Worm (Caenorhabditis elegans) whole organism, late embryonic: ENCODE measurements around the gene fat-3.

Experiments used
- C38D4.7 ChIP-seq: fragments of 200-800 bp; sonication (Bioruptor generic); optimal IDR thresholded peaks from 2 replicates; lab custom pipeline; 2018; ENCODE audit warnings: mild to moderate bottlenecking, missing genetic modification characterization, moderate library complexity, missing compliant biosample characterization
- F13H6.1 ChIP-seq: sonication (generic microtip); optimal IDR thresholded peaks from 2 replicates; lab custom pipeline; 2016; ENCODE audit warnings: missing genetic modification characterization, missing compliant biosample characterization
- K09A11.1 ChIP-seq: sonication (generic microtip); optimal IDR thresholded peaks from 2 replicates; lab custom pipeline; 2017; ENCODE audit warnings: antibody characterized with exemption, mild to moderate bottlenecking, missing genetic modification characterization, missing compliant biosample characterization; ENCODE audit not compliant: insufficient read depth
- T23F11.4 ChIP-seq: fragments of 200-800 bp; sonication (Bioruptor generic); optimal IDR thresholded peaks from 2 replicates; lab custom pipeline; 2018; ENCODE audit warnings: mild to moderate bottlenecking, missing genetic modification characterization, missing compliant biosample characterization
- Y22D7AL.16 ChIP-seq: sonication (generic microtip); optimal IDR thresholded peaks from 2 replicates; lab custom pipeline; 2016; ENCODE audit warnings: missing genetic modification characterization, missing compliant biosample characterization
- ceh-2 ChIP-seq: sonication (generic microtip); optimal IDR thresholded peaks from 2 replicates; lab custom pipeline; 2016; ENCODE audit warnings: missing genotype, missing genetic modification characterization, missing compliant biosample characterization
- ceh-22 ChIP-seq: sonication (generic microtip); optimal IDR thresholded peaks from 2 replicates; lab custom pipeline; 2017; ENCODE audit warnings: missing biosample characterization, missing genetic modification characterization
- ceh-24 ChIP-seq: sonication (generic microtip); optimal IDR thresholded peaks from 2 replicates; lab custom pipeline; 2016; ENCODE audit warnings: mild to moderate bottlenecking, missing genetic modification characterization, missing compliant biosample characterization
- ceh-48 ChIP-seq: sonication (generic microtip); optimal IDR thresholded peaks from 2 replicates; lab custom pipeline; 2016; ENCODE audit warnings: missing genetic modification characterization, inconsistent platforms, missing compliant biosample characterization
- ceh-6 ChIP-seq: fragments of 200-800 bp; sonication (Bioruptor generic); optimal IDR thresholded peaks from 2 replicates; lab custom pipeline; 2018; ENCODE audit warnings: mild to moderate bottlenecking, missing genetic modification characterization, missing compliant biosample characterization
- ceh-9 ChIP-seq: sonication (generic microtip); optimal IDR thresholded peaks from 2 replicates; lab custom pipeline; 2016; ENCODE audit warnings: mild to moderate bottlenecking, missing genetic modification characterization, inconsistent platforms, missing compliant biosample characterization
- che-1 ChIP-seq: sonication (generic microtip); optimal IDR thresholded peaks from 2 replicates; lab custom pipeline; 2016; ENCODE audit warnings: mild to moderate bottlenecking, missing genetic modification characterization, missing compliant biosample characterization
- dmd-4 ChIP-seq: sonication (generic microtip); optimal IDR thresholded peaks from 2 replicates; lab custom pipeline; 2016; ENCODE audit warnings: borderline replicate concordance, missing genetic modification characterization, missing compliant biosample characterization
- elt-2 ChIP-seq: sonication (generic microtip); optimal IDR thresholded peaks from 2 replicates; lab custom pipeline; 2016; ENCODE audit warnings: missing genetic modification reagents, missing genetic modification characterization, missing compliant biosample characterization
- fax-1 ChIP-seq: sonication (generic microtip); optimal IDR thresholded peaks from 2 replicates; lab custom pipeline; 2016; ENCODE audit warnings: missing genotype, missing genetic modification characterization, missing compliant biosample characterization
- gmeb-2 ChIP-seq: sonication (generic microtip); optimal IDR thresholded peaks from 2 replicates; lab custom pipeline; 2016; ENCODE audit warnings: missing genetic modification characterization, inconsistent platforms, missing compliant biosample characterization
- hlh-13 ChIP-seq: fragments of 200-800 bp; sonication (Bioruptor generic); optimal IDR thresholded peaks from 2 replicates; lab custom pipeline; 2018; ENCODE audit warnings: mild to moderate bottlenecking, missing genetic modification characterization, missing compliant biosample characterization
- hlh-15 ChIP-seq: sonication (generic microtip); optimal IDR thresholded peaks from 2 replicates; lab custom pipeline; 2016; ENCODE audit warnings: missing genetic modification characterization, missing compliant biosample characterization
- hlh-6 ChIP-seq: sonication (generic microtip); optimal IDR thresholded peaks from 2 replicates; lab custom pipeline; 2016; ENCODE audit warnings: missing genotype, missing genetic modification characterization, missing compliant biosample characterization
- lin-11 ChIP-seq: fragments of 200-800 bp; sonication (Bioruptor generic); optimal IDR thresholded peaks from 2 replicates; lab custom pipeline; 2018; ENCODE audit warnings: mild to moderate bottlenecking, missing genetic modification characterization, missing compliant biosample characterization
- mec-3 ChIP-seq: sonication (generic microtip); optimal IDR thresholded peaks from 2 replicates; lab custom pipeline; 2016; ENCODE audit warnings: borderline replicate concordance, missing genetic modification characterization, missing compliant biosample characterization
- nhr-232 ChIP-seq: sonication (generic microtip); optimal IDR thresholded peaks from 2 replicates; lab custom pipeline; 2016; ENCODE audit warnings: missing genetic modification characterization, missing compliant biosample characterization
- pax-1 ChIP-seq: fragments of 150-350 bp; optimal IDR thresholded peaks from 2 replicates; lab custom pipeline; 2014; ENCODE audit warnings: missing biosample characterization, missing genetic modification characterization
- sox-2 ChIP-seq: fragments of 200-800 bp; sonication (Bioruptor generic); IDR thresholded peaks from 2 replicates; pipeline ENCODE4 v1.3.6; 2022; ENCODE audit warnings: missing genetic modification reagents, missing genetic modification characterization, missing compliant biosample characterization
- syd-9 ChIP-seq: sonication (generic microtip); optimal IDR thresholded peaks from 2 replicates; lab custom pipeline; 2016; ENCODE audit warnings: mild to moderate bottlenecking, missing genetic modification characterization, moderate library complexity, missing compliant biosample characterization
- tbx-2 ChIP-seq: sonication (generic microtip); optimal IDR thresholded peaks from 2 replicates; lab custom pipeline; 2016; ENCODE audit warnings: missing genetic modification characterization, missing compliant biosample characterization
- tbx-7 ChIP-seq: sonication (generic microtip); optimal IDR thresholded peaks from 2 replicates; lab custom pipeline; 2016; ENCODE audit warnings: missing genotype, missing genetic modification characterization, missing compliant biosample characterization
- ttx-3 ChIP-seq: sonication (generic microtip); optimal IDR thresholded peaks from 2 replicates; lab custom pipeline; 2016; ENCODE audit warnings: missing genetic modification reagents, missing genetic modification characterization, missing compliant biosample characterization
- unc-3 ChIP-seq, 2 experiments: fragments of 200-800 bp in 1 of 2; sonication (Bioruptor generic) in 1 of 2; sonication (generic microtip) in 1 of 2; conservative IDR thresholded peaks in 1 of 2; optimal IDR thresholded peaks in 1 of 2; 2 replicates each; pipeline versions ENCODE4 v1.3.6 to Lab custom; 2016 to 2022; ENCODE audit warnings: missing compliant biosample characterization in 2 of 2, missing genetic modification characterization in 2 of 2, missing genetic modification reagents in 1 of 2
- unc-42 ChIP-seq: sonication (generic microtip); optimal IDR thresholded peaks from 2 replicates; lab custom pipeline; 2016; ENCODE audit warnings: missing genotype, missing genetic modification characterization, missing compliant biosample characterization
- unc-86 ChIP-seq: sonication (generic microtip); optimal IDR thresholded peaks from 2 replicates; lab custom pipeline; 2016; ENCODE audit warnings: missing genetic modification characterization, missing compliant biosample characterization
- zip-5 ChIP-seq: sonication (generic microtip); optimal IDR thresholded peaks from 2 replicates; lab custom pipeline; 2016; ENCODE audit warnings: missing genetic modification characterization, missing compliant biosample characterization
- ztf-16 ChIP-seq: sonication (generic microtip); optimal IDR thresholded peaks from 2 replicates; lab custom pipeline; 2017; ENCODE audit warnings: missing genetic modification characterization, missing compliant biosample characterization

Gene fat-3

DNA sequence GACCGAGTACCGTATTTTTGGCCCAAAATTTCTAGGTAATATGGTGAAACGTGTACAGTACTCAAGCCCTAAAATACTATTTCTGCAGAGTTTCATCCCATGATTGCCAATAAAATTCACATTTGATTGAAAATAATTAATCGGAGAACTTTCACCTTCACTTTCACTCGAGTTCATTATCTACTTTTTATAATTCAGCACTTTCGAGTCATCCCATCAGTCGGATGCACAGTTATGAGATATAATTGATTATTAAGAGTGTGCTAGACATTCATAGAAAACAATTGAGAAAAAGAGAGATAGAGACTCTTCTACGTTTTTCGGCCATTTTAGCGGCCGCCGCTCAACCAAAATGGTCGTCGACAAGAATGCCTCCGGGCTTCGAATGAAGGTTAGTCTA is at the start of gene fat-3:
Gene fat-3 (plus strand): TSS at position 313 of the 400 bp plus-strand sequence.
- TF ChIP-seq ceh-9 (tag; lab: Kevin White, UChicago): no peak
- no peak for TF ChIP-seq unc-42 (tag; lab: Kevin White, UChicago)
- no peak for TF ChIP-seq ceh-48 (tag; lab: Kevin White, UChicago)
- TF ChIP-seq mec-3 (tag; lab: Kevin White, UChicago): no peak
- no peak for TF ChIP-seq lin-11 (tag; lab: Kevin White, UChicago)
- no peak for TF ChIP-seq T23F11.4
- TF ChIP-seq ceh-2 (tag; lab: Kevin White, UChicago): no peak
- TF ChIP-seq hlh-13 (GFP tag; lab: Kevin White, UChicago): no peak
- TF ChIP-seq syd-9 (tag; lab: Kevin White, UChicago): no peak
- no peak for TF ChIP-seq nhr-232 (tag; lab: Kevin White, UChicago)
- TF ChIP-seq pax-1 (tag; lab: Kevin White, UChicago): no peak
- TF ChIP-seq dmd-4 (tag; lab: Kevin White, UChicago): no peak
- no peak for TF ChIP-seq gmeb-2 (tag; lab: Kevin White, UChicago)
- no peak for TF ChIP-seq ceh-24 (tag; lab: Kevin White, UChicago)
- TF ChIP-seq hlh-6 (tag; lab: Kevin White, UChicago): no peak
- TF ChIP-seq zip-5 (tag; lab: Kevin White, UChicago): no peak
- TF ChIP-seq tbx-7 (tag; lab: Kevin White, UChicago): no peak

DNA sequence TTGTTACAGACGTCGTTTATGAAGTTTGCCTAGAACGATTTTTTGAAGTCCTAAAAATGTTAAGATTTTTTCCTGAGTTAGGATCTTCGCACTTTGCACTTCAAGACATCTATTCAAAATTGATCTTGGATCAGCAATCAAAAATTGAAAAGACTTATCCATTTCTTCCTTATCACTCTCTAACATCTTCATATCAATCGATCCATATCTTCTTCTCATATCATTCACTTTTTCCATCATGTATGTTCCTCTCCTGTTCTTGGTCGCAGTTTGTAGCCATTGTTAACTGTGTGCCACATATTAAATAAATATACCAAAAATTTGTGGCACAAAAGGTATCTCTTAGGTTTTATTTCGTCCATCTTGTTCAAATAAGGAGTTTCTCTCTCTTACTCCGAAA is 47.1 kb upstream of the fat-3 start:
- TF ChIP-seq elt-2 (tag; lab: Kevin White, UChicago) (no peak), K09A11.1 (no peak), ceh-2 (tag; lab: Kevin White, UChicago) (no peak), unc-3 (GFP tag; conservative IDR thresholded peaks at IDR 0.05; lab: Robert Waterston, UW) (no peak), unc-3 (tag; optimal IDR thresholded peaks at IDR 0.05; lab: Kevin White, UChicago) (no peak), sox-2 (GFP tag; lab: Robert Waterston, UW) (no peak)

DNA sequence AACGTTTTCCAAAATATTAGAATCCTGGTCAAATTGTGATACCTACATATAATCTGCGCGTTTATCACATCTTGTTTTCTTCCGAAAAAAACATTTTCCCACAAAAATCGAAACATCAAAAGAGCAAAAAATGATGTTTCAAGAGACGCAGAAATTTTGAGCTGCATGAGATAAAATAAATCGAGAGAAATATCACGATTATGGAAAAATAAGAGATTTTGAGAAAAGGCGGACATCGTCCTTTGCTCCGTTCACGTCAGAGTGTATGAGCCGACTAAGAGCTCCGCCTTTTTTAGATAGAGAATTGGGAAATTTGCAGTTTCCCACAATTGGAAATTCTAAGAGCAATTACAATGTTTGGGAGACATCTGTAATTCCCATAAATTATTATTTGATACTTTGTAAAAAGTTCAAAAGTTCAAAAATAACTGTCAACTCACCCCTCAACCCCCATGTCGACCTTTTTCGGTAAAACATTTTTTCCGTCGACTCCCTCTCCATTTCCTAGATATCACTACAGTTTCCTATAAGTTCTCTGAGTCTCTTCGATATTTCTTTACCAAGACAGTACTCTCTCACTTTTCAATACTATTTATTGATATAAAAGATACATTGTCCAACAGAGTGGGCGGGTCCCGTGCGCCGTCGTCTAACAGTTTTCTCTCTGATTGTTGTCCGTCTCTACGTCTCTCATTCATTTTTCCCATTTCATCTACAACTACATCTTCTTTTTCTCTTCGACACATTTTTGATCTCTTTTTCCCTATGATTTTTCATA is 46.0 kb upstream of the fat-3 start:
- TF ChIP-seq ceh-6 (GFP tag; lab: Kevin White, UChicago) (no peak), fax-1 (tag; lab: Kevin White, UChicago) (no peak), K09A11.1 (no peak), tbx-2 (tag; lab: Kevin White, UChicago) (no peak), unc-86 (tag; lab: Kevin White, UChicago) (no peak), hlh-15 (tag; lab: Kevin White, UChicago) (no peak), T23F11.4 (no peak), F13H6.1 (tag; lab: Kevin White, UChicago) (no peak), che-1 (tag; lab: Kevin White, UChicago) (no peak), ceh-9 (tag; lab: Kevin White, UChicago) (no peak), ttx-3 (tag; lab: Kevin White, UChicago) (no peak)

DNA sequence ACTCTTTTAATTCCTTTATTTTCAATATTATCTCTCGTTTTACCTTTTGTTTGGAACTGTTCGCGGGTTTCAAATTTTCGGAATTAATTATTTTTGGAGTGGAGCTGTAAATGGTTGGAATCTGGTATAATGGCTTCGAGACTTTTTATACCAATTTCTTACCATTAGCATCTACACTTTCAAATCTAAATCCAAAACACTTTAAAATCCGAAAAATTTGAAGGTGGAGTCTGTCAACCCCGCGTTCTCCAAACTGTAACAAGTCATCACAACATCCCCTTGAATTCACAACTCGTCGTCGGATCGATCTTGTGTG is 45.4 kb upstream of the fat-3 start, which contains the start of gene nhr-97:
Gene nhr-97 (plus strand): TSS at position 217 of the 316 bp plus-strand sequence.
- no peak for TF ChIP-seq fax-1 (tag; lab: Kevin White, UChicago)
- TF ChIP-seq ceh-9 (tag; lab: Kevin White, UChicago): no peak
- TF ChIP-seq ceh-22 (tag; lab: Kevin White, UChicago): no peak
- TF ChIP-seq C38D4.7 (GFP tag; lab: Kevin White, UChicago): no peak
- no peak for TF ChIP-seq sox-2 (GFP tag; lab: Robert Waterston, UW)
- no peak for TF ChIP-seq Y22D7AL.16 (tag; lab: Kevin White, UChicago)
- TF ChIP-seq ztf-16: no peak
